Fruit fly (Drosophila melanogaster) whole organism, wandering third instar larva: Measurements from ENCODE around the gene Mst89B.
A peak's percentile ranks its signal among the peaks of the same experiment; 100 is the strongest.

ENCODE experiments used
- Abd-B ChIP-seq: fragments of >200 bp; optimal IDR thresholded peaks from 2 replicates; lab custom pipeline; 2017; ENCODE audit warnings: missing biosample characterization, missing genetic modification characterization
- CG32264 ChIP-seq: fragments of 200-800 bp; sonication (Bioruptor generic); optimal IDR thresholded peaks from 2 replicates; lab custom pipeline; 2016; ENCODE audit warnings: missing biosample characterization, missing genetic modification characterization
- CG9705 ChIP-seq: fragments of 200-800 bp; sonication (Bioruptor generic); optimal IDR thresholded peaks from 2 replicates; lab custom pipeline; 2018; ENCODE audit warnings: missing biosample characterization, mild to moderate bottlenecking, missing genetic modification characterization
- CrebA ChIP-seq: fragments of 200-800 bp; sonication (Bioruptor generic); optimal IDR thresholded peaks from 2 replicates; lab custom pipeline; 2016; ENCODE audit warnings: missing biosample characterization, mild to moderate bottlenecking, missing genetic modification characterization, borderline replicate concordance
- Dfd ChIP-seq: fragments of >200 bp; optimal IDR thresholded peaks from 2 replicates; lab custom pipeline; 2017; ENCODE audit warnings: missing biosample characterization, missing genetic modification characterization
- Dif ChIP-seq: fragments of 200-275, 200-300 bp; sonication (Bioruptor generic); optimal IDR thresholded peaks from 2 replicates; lab custom pipeline; 2018; ENCODE audit warnings: missing biosample characterization, missing genetic modification characterization; ENCODE audit not compliant: partially characterized antibody
- GATAd ChIP-seq: sonication (Bioruptor generic); optimal IDR thresholded peaks from 2 replicates; lab custom pipeline; 2016; ENCODE audit warnings: missing biosample characterization, missing genetic modification characterization
- HLH106 ChIP-seq: fragments of 200-800 bp; optimal IDR thresholded peaks from 3 replicates; lab custom pipeline; 2019; ENCODE audit warnings: missing biosample characterization, mild to moderate bottlenecking, missing genetic modification characterization, moderate library complexity
- Hnf4 ChIP-seq: fragments of 200-800 bp; sonication (Bioruptor generic); optimal IDR thresholded peaks from 2 replicates; lab custom pipeline; 2016; ENCODE audit warnings: missing biosample characterization, mild to moderate bottlenecking, missing genetic modification characterization
- Hr78 ChIP-seq: fragments of >200 bp; optimal IDR thresholded peaks from 2 replicates; lab custom pipeline; 2017; ENCODE audit warnings: missing biosample characterization, missing genetic modification characterization
- Hr83 ChIP-seq: fragments of 200-300 bp; sonication (Bioruptor generic); optimal IDR thresholded peaks from 2 replicates; lab custom pipeline; 2016; ENCODE audit warnings: missing biosample characterization, mild to moderate bottlenecking, missing genetic modification characterization, moderate library complexity; ENCODE audit not compliant: poor library complexity, severe bottlenecking
- Jra ChIP-seq: sonication (Bioruptor generic); optimal IDR thresholded peaks from 2 replicates; lab custom pipeline; 2016; ENCODE audit warnings: missing biosample characterization, missing genetic modification characterization
- Mio ChIP-seq: sonication (Bioruptor generic); optimal IDR thresholded peaks from 2 replicates; lab custom pipeline; 2016; ENCODE audit warnings: missing biosample characterization, missing genetic modification characterization
- Myc ChIP-seq: fragments of >200 bp; optimal IDR thresholded peaks from 2 replicates; lab custom pipeline; 2017
- N ChIP-seq: fragments of >200 bp; optimal IDR thresholded peaks from 2 replicates; lab custom pipeline; 2018; ENCODE audit warnings: missing biosample characterization, missing external identifiers, missing genetic modification characterization
- OdsH ChIP-seq: fragments of 200-800 bp; sonication (Bioruptor generic); optimal IDR thresholded peaks from 2 replicates; lab custom pipeline; 2016; ENCODE audit warnings: missing biosample characterization, mild to moderate bottlenecking, missing genetic modification characterization
- Rel ChIP-seq, 2 experiments: fragments of 200-800 bp; sonication (Bioruptor generic) in 1 of 2; optimal IDR thresholded peaks; 2 replicates in 1 of 2; 3 replicates in 1 of 2; lab custom pipeline; 2016 to 2019; ENCODE audit warnings: mild to moderate bottlenecking in 2 of 2, missing biosample characterization in 2 of 2, missing genetic modification characterization in 2 of 2, moderate library complexity in 1 of 2
- Sp1 ChIP-seq: fragments of 200-800 bp; sonication (Bioruptor generic); optimal IDR thresholded peaks from 3 replicates; lab custom pipeline; 2019; ENCODE audit warnings: missing biosample characterization, mild to moderate bottlenecking, missing genetic modification characterization, moderate library complexity
- Vsx2 ChIP-seq: fragments of 200-300, 225-300 bp; sonication (Bioruptor generic); optimal IDR thresholded peaks from 2 replicates; lab custom pipeline; 2018; ENCODE audit warnings: missing biosample characterization, missing genetic modification characterization; ENCODE audit not compliant: partially characterized antibody
- br ChIP-seq: fragments of 200-800 bp; sonication (Bioruptor generic); optimal IDR thresholded peaks from 2 replicates; lab custom pipeline; 2016; ENCODE audit warnings: missing biosample characterization, missing genetic modification characterization
- brk ChIP-seq: fragments of 200-800 bp; sonication (Bioruptor generic); optimal IDR thresholded peaks from 2 replicates; lab custom pipeline; 2016; ENCODE audit warnings: missing biosample characterization, mild to moderate bottlenecking, missing genetic modification characterization
- dl ChIP-seq, 2 experiments: fragments of 175-275, 200-275 bp in 1 of 2; fragments of 200-275 bp in 1 of 2; sonication (Bioruptor generic); optimal IDR thresholded peaks; lab custom pipeline; 2018; ENCODE audit warnings: mild to moderate bottlenecking in 2 of 2, missing biosample characterization in 2 of 2, missing genetic modification characterization in 2 of 2, moderate library complexity in 2 of 2; ENCODE audit not compliant: partially characterized antibody in 2 of 2, insufficient read depth in 1 of 2
- dmrt93B ChIP-seq: fragments of 200-800 bp; sonication (Bioruptor generic); optimal IDR thresholded peaks from 2 replicates; lab custom pipeline; 2018; ENCODE audit warnings: missing biosample characterization, mild to moderate bottlenecking, missing genetic modification characterization
- dsf ChIP-seq: sonication (Bioruptor generic); optimal IDR thresholded peaks from 2 replicates; lab custom pipeline; 2016; ENCODE audit warnings: missing biosample characterization, missing genetic modification characterization, borderline replicate concordance
- ey ChIP-seq: fragments of 200-800 bp; sonication (Bioruptor generic); optimal IDR thresholded peaks from 2 replicates; lab custom pipeline; 2016; ENCODE audit warnings: missing biosample characterization, missing genetic modification characterization
- foxo ChIP-seq, 2 experiments: fragments of 200-800 bp; sonication (Bioruptor generic); optimal IDR thresholded peaks; 2 replicates in 1 of 2; 3 replicates in 1 of 2; lab custom pipeline; 2016 to 2017; ENCODE audit warnings: missing biosample characterization in 2 of 2, missing genetic modification characterization in 2 of 2
- fru ChIP-seq: fragments of 200-800 bp; sonication (Bioruptor generic); optimal IDR thresholded peaks from 3 replicates; lab custom pipeline; 2016; ENCODE audit warnings: missing biosample characterization, mild to moderate bottlenecking, missing genetic modification characterization
- h ChIP-seq: fragments of 200-800 bp; sonication (Bioruptor generic); optimal IDR thresholded peaks from 3 replicates; lab custom pipeline; 2016; ENCODE audit warnings: missing biosample characterization, mild to moderate bottlenecking, missing genetic modification characterization
- jim ChIP-seq: fragments of 175-275, 200-325 bp; sonication (Bioruptor generic); optimal IDR thresholded peaks from 2 replicates; lab custom pipeline; 2016; ENCODE audit warnings: missing biosample characterization, mild to moderate bottlenecking, missing genetic modification characterization
- lola ChIP-seq: fragments of >200 bp; optimal IDR thresholded peaks from 2 replicates; lab custom pipeline; 2017; ENCODE audit warnings: missing biosample characterization, missing genetic modification characterization
- pan ChIP-seq: fragments of >200 bp; optimal IDR thresholded peaks from 2 replicates; lab custom pipeline; 2017
- psq ChIP-seq: fragments of 200-800 bp; sonication (Bioruptor generic); optimal IDR thresholded peaks from 3 replicates; lab custom pipeline; 2017; ENCODE audit warnings: missing biosample characterization, mild to moderate bottlenecking, missing genetic modification characterization, moderate library complexity
- rgr ChIP-seq: fragments of 200-800 bp; sonication (Bioruptor generic); optimal IDR thresholded peaks from 3 replicates; lab custom pipeline; 2016; ENCODE audit warnings: missing biosample characterization, mild to moderate bottlenecking, missing genetic modification characterization
- sage ChIP-seq: fragments of 200-800 bp; sonication (Bioruptor generic); optimal IDR thresholded peaks from 2 replicates; lab custom pipeline; 2016; ENCODE audit warnings: missing biosample characterization, mild to moderate bottlenecking, missing genetic modification characterization
- tai ChIP-seq: sonication (Bioruptor generic); optimal IDR thresholded peaks from 2 replicates; lab custom pipeline; 2016; ENCODE audit warnings: missing biosample characterization, missing genetic modification characterization
- usp ChIP-seq: fragments of >200 bp; optimal IDR thresholded peaks from 2 replicates; lab custom pipeline; 2017; ENCODE audit warnings: missing biosample characterization, missing genetic modification characterization
- woc ChIP-seq: sonication (Bioruptor generic); optimal IDR thresholded peaks from 2 replicates; lab custom pipeline; 2016; ENCODE audit warnings: missing biosample characterization, mild to moderate bottlenecking, missing genetic modification characterization

Gene Mst89B

DNA sequence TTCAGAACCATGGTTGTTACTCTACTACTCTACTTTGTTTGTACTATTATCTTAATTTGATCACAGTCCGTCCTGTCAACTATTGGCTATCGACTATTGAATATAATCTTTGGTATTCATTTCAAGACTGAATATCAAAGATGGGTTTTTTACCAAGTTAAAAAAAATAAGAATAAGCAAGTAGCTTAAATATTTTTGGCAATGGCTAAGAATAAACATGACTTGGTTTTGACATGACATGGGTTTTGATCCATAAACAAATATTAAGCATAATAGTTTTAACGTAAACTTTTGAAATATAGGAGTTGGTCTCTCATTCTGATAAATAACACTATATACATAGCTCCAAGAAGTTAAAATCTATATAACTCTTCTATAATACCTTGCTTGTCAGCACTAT lies 25.0 kb upstream of the Mst89B start:
- TF ChIP-seq dmrt93B (GFP tag; lab: Kevin White, UChicago) (no peak), brk (GFP tag; lab: Kevin White, UChicago) (no peak), Myc (lab: Kevin White, UChicago) (no peak), Rel (GFP tag; optimal IDR thresholded peaks at IDR 0.05; lab: Kevin White, UChicago) (no peak), Rel (tag; optimal IDR thresholded peaks at IDR 0.05; lab: Kevin White, UChicago) (no peak), usp (GFP tag; lab: Kevin White, UChicago) (no peak), Dfd (GFP tag; lab: Kevin White, UChicago) (no peak), h (GFP tag; lab: Kevin White, UChicago) (no peak)
- TF ChIP-seq, all 38 proteins: peak for 0

dm6 chr3R:16242461-16242934 lies 24.3 kb upstream of the Mst89B start:
- TF ChIP-seq foxo (GFP tag; optimal IDR thresholded peaks at IDR 0.05; lab: Kevin White, UChicago) (peak; percentile 47 to 70), fru (GFP tag; lab: Kevin White, UChicago) (peak; percentile 73), lola (GFP tag; lab: Kevin White, UChicago) (no peak), Jra (GFP tag; lab: Kevin White, UChicago) (peak; percentile 89), usp (GFP tag; lab: Kevin White, UChicago) (no peak), N (peak; percentile 42), HLH106 (tag; lab: Kevin White, UChicago) (peak; percentile 33), psq (GFP tag; lab: Kevin White, UChicago) (peak; percentile 95), pan (lab: Kevin White, UChicago) (no peak), Vsx2 (no peak), dsf (no peak), OdsH (peak; percentile 55), ey (GFP tag; lab: Kevin White, UChicago) (no peak), Sp1 (GFP tag; lab: Kevin White, UChicago) (peak; percentile 63), dmrt93B (GFP tag; lab: Kevin White, UChicago) (no peak), Dfd (GFP tag; lab: Kevin White, UChicago) (no peak), Hr78 (GFP tag; lab: Kevin White, UChicago) (no peak), Dif (GFP tag; lab: Kevin White, UChicago) (peak; percentile 90), Rel (GFP tag; optimal IDR thresholded peaks at IDR 0.05; lab: Kevin White, UChicago) (no peak), Rel (tag; optimal IDR thresholded peaks at IDR 0.05; lab: Kevin White, UChicago) (peak; percentile 94), CG32264 (peak; percentile 27), br (GFP tag; lab: Kevin White, UChicago) (peak; percentile 79), woc (GFP tag; lab: Kevin White, UChicago) (peak; percentile 64), Mio (no peak), GATAd (GFP tag; lab: Kevin White, UChicago) (no peak), rgr (GFP tag; lab: Kevin White, UChicago) (peak; percentile 57), CrebA (GFP tag; lab: Kevin White, UChicago) (peak; percentile 83), Hr83 (GFP tag; lab: Kevin White, UChicago) (peak; percentile 97), sage (no peak), Hnf4 (GFP tag; lab: Kevin White, UChicago) (peak; percentile 75), tai (GFP tag; lab: Kevin White, UChicago) (peak; percentile 55), Myc (lab: Kevin White, UChicago) (no peak), h (GFP tag; lab: Kevin White, UChicago) (peak; percentile 94), Abd-B (GFP tag; lab: Kevin White, UChicago) (no peak), jim (GFP tag; lab: Kevin White, UChicago) (peak; percentile 84), brk (GFP tag; lab: Kevin White, UChicago) (no peak), CG9705 (no peak), dl (GFP tag; optimal IDR thresholded peaks at IDR 0.05; lab: Kevin White, UChicago; ENCODE audit: insufficient read depth in 1 of 2, partially characterized antibody in 2 of 2) (peak; percentile 80 to 89)
